Fruit fly (Drosophila melanogaster): ENCODE results near the gene Dfd.
A peak's percentile ranks its signal among the peaks of the same experiment; 100 is the strongest.

Gene Dfd

DNA sequence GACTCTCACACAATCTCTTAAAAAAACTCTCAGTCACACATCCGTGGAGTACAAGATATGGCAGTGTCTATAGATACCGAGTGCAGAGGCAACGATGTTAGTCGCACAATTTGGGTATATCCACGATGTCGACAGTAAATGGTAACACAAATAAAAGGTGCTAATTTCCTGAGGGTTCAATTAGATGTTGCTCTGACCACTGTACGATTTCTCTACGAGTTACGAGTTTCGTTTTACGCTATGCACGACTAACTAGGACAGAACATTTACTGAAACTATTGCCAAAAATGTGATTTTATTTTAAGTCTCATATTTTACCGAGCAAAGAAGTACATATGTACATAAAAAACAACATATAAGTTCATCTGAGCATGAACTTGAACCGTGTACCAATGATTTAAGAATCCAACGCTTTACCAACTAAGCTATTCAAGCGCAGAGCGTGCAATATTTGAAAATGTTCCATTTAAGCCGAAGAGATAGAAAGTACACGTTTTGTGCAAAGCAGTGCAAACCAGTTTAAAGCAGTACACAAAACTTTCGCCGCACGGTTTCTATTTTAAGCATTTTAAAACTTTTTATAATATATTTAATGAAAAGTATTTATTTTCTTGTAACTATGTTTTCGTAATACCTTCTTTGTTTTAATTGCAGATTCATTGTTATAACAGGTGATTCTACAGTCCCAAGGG lies 27.4 kb downstream of the Dfd start:
- no peak for TF ChIP-seq pad (GFP tag; optimal IDR thresholded peaks at IDR 0.05)
- TF ChIP-seq tj (GFP tag; optimal IDR thresholded peaks at IDR 0.05), result no peak
- no peak for TF ChIP-seq CG7101 (tag; optimal IDR thresholded peaks at IDR 0.05)
- TF ChIP-seq CG11617 (GFP tag; optimal IDR thresholded peaks at IDR 0.05), result no peak
- no peak for TF ChIP-seq Clk (GFP tag; optimal IDR thresholded peaks at IDR 0.05)
- TF ChIP-seq CG33017 (tag; optimal IDR thresholded peaks at IDR 0.05), result no peak
- TF ChIP-seq CG1620 (GFP tag; optimal IDR thresholded peaks at IDR 0.05), result no peak
- no peak for TF ChIP-seq bab1 (GFP tag; optimal IDR thresholded peaks at IDR 0.05)
- no peak for TF ChIP-seq Crg-1 (GFP tag; optimal IDR thresholded peaks at IDR 0.05)
- no peak for TF ChIP-seq CG12768 (GFP tag; optimal IDR thresholded peaks at IDR 0.05)

- TF ChIP-seq kay (GFP tag; ENCODE audit: borderline replicate concordance), result peak; percentile 2
Measured at dm6 chr3R:6822864-6823263, 31.2 kb downstream of the Dfd start.

DNA sequence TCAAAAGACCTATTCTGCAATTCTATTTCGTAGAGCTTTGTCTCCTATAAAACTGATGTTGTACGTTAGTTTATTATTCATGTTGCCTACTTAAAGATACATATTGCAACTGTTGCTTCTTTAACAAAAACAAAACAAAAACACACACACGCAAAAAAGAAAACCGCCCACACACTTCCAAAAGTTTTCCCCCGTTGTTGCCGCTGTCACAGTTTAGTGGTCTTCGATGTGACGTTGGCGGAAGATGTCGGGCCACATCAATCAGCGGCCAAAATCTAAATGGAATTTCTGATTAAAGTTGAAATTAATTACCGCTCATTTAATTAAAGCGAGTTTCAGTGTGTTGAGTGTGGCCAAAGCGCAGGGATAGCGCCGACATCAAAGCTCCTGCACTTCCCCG lies 35.2 kb downstream of the Dfd start:
- TF ChIP-seq bab1 (GFP tag; optimal IDR thresholded peaks at IDR 0.05), result no peak
- TF ChIP-seq toe (GFP tag; optimal IDR thresholded peaks at IDR 0.05), result no peak
- no peak for TF ChIP-seq CG33017 (tag; optimal IDR thresholded peaks at IDR 0.05)
- TF ChIP-seq Hr96 (GFP tag; optimal IDR thresholded peaks at IDR 0.05), result no peak
- no peak for TF ChIP-seq CG12768 (GFP tag; optimal IDR thresholded peaks at IDR 0.05)
- no peak for TF ChIP-seq cic (GFP tag; optimal IDR thresholded peaks at IDR 0.05)
- TF ChIP-seq CG5204 (GFP tag; optimal IDR thresholded peaks at IDR 0.05), result no peak
- TF ChIP-seq CG7045 (GFP tag; optimal IDR thresholded peaks at IDR 0.05), result no peak
- no peak for TF ChIP-seq Mnt (GFP tag; optimal IDR thresholded peaks at IDR 0.05)
- no peak for TF ChIP-seq tj (GFP tag; optimal IDR thresholded peaks at IDR 0.05)
- TF ChIP-seq CG1620 (GFP tag; optimal IDR thresholded peaks at IDR 0.05), result no peak
- TF ChIP-seq Clk (GFP tag; optimal IDR thresholded peaks at IDR 0.05), result no peak
- no peak for TF ChIP-seq pad (GFP tag; optimal IDR thresholded peaks at IDR 0.05)
- TF ChIP-seq CG11617 (GFP tag; optimal IDR thresholded peaks at IDR 0.05), result no peak
- no peak for TF ChIP-seq cnc (optimal IDR thresholded peaks at IDR 0.05)
- no peak for TF ChIP-seq ovo (GFP tag; optimal IDR thresholded peaks at IDR 0.05)

DNA sequence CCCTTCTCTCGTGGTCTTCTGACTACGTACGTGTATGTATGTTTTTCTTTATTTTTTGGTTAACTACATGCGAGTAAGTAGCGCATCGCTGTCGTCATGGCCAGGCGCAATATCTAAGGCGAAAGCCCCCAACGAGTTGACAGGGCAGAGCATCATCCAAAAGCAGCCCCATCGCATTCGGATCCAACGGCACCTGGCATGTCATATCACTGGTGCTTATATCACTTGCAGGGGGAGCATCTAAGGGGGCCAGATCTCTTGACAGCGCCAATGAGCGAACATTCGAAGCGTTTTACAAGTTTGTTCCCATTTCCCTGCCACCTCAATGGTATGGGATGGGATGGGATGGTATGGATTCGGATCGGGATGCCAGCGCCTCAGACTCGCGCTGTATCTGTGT lies 36.6 kb downstream of the Dfd start:
- TF ChIP-seq Mnt (GFP tag; optimal IDR thresholded peaks at IDR 0.05) (no peak), CG12768 (GFP tag; optimal IDR thresholded peaks at IDR 0.05) (no peak), bab1 (GFP tag; optimal IDR thresholded peaks at IDR 0.05) (no peak), CG7045 (GFP tag; optimal IDR thresholded peaks at IDR 0.05) (no peak), Crg-1 (GFP tag; optimal IDR thresholded peaks at IDR 0.05) (no peak), ovo (GFP tag; optimal IDR thresholded peaks at IDR 0.05) (no peak), CG11617 (GFP tag; optimal IDR thresholded peaks at IDR 0.05) (no peak), CG14711 (tag; optimal IDR thresholded peaks at IDR 0.05) (no peak), toe (GFP tag; optimal IDR thresholded peaks at IDR 0.05) (no peak)

dm6 chr3R:6831698-6832097 lies 40.1 kb downstream of the Dfd start:
- TF ChIP-seq CG7101 (tag; optimal IDR thresholded peaks at IDR 0.05), result no peak
- no peak for TF ChIP-seq kay (GFP tag; ENCODE audit: borderline replicate concordance)
- TF ChIP-seq cic (GFP tag; optimal IDR thresholded peaks at IDR 0.05), result no peak
- no peak for TF ChIP-seq Hr96 (GFP tag; optimal IDR thresholded peaks at IDR 0.05)
- TF ChIP-seq Mnt (GFP tag; optimal IDR thresholded peaks at IDR 0.05), result no peak
- TF ChIP-seq CG7045 (GFP tag; optimal IDR thresholded peaks at IDR 0.05), result no peak
- TF ChIP-seq cnc (optimal IDR thresholded peaks at IDR 0.05), result no peak
- TF ChIP-seq pad (GFP tag; optimal IDR thresholded peaks at IDR 0.05), result no peak
- no peak for TF ChIP-seq ovo (GFP tag; optimal IDR thresholded peaks at IDR 0.05)
- TF ChIP-seq CG5204 (GFP tag; optimal IDR thresholded peaks at IDR 0.05), result no peak
- no peak for TF ChIP-seq CG11617 (GFP tag; optimal IDR thresholded peaks at IDR 0.05)
- TF ChIP-seq tj (GFP tag; optimal IDR thresholded peaks at IDR 0.05), result no peak
- TF ChIP-seq bab1 (GFP tag; optimal IDR thresholded peaks at IDR 0.05), result no peak
- no peak for TF ChIP-seq CG14711 (tag; optimal IDR thresholded peaks at IDR 0.05)
- TF ChIP-seq Crg-1 (GFP tag; optimal IDR thresholded peaks at IDR 0.05), result no peak
- TF ChIP-seq CG1620 (GFP tag; optimal IDR thresholded peaks at IDR 0.05), result no peak
- TF ChIP-seq CG12768 (GFP tag; optimal IDR thresholded peaks at IDR 0.05), result no peak

DNA sequence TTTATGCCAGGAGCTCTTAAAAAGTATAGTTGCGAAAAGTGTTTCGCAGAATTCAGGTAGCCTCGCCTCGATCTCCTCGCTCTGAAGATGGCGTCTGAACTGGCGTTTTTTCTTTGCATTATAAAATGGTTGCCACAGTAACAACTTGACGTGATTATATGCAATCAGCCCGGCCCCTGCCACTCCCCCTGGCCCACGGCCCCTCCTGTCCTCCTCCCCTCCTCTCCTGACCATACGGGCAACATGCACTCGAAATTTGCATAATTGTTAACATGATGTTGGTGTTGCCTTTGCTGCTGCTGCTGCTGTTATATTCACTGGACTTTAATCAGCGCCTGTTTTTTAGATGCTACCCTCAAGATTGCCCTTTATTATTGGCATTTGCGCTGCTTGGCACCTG lies 46.9 kb downstream of the Dfd start:
- no peak for TF ChIP-seq CG12768 (GFP tag; optimal IDR thresholded peaks at IDR 0.05)
- no peak for TF ChIP-seq ovo (GFP tag; optimal IDR thresholded peaks at IDR 0.05)
- TF ChIP-seq CG1620 (GFP tag; optimal IDR thresholded peaks at IDR 0.05), result no peak
- no peak for TF ChIP-seq bab1 (GFP tag; optimal IDR thresholded peaks at IDR 0.05)
- TF ChIP-seq CG11617 (GFP tag; optimal IDR thresholded peaks at IDR 0.05), result no peak
- no peak for TF ChIP-seq toe (GFP tag; optimal IDR thresholded peaks at IDR 0.05)
- no peak for TF ChIP-seq CG7045 (GFP tag; optimal IDR thresholded peaks at IDR 0.05)
- TF ChIP-seq kay (GFP tag; ENCODE audit: borderline replicate concordance), result no peak
- no peak for TF ChIP-seq Mnt (GFP tag; optimal IDR thresholded peaks at IDR 0.05)

DNA sequence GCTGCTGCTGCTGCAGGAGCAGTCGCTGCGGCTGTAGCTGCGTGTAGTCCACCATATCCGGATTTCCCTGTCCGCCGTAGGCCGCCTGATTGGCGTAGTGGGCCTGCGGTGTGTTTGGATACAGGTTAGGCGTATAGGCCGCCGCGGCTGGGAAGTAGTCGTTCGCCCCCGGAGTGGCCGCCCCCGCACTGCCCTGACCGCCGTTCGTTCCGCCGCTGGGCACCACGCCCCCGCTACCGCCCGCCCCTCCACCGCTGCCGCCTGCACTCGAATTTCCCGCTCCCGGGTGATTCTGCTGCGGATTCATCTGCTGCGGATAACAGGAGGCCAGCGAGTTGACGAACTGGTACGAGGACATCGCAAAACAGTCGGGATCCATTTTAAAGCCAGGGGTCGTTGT lies 50.2 kb downstream of the Dfd start:
- no peak for TF ChIP-seq cnc (optimal IDR thresholded peaks at IDR 0.05)
- no peak for TF ChIP-seq CG5204 (GFP tag; optimal IDR thresholded peaks at IDR 0.05)
- TF ChIP-seq Crg-1 (GFP tag; optimal IDR thresholded peaks at IDR 0.05), result no peak

Data from whole organism, adult.